Worm (Caenorhabditis elegans): ENCODE results near the gene R05D8.9.
"Not testable (repeated sequence)": the region's sequence is repeated elsewhere in the genome, so short reads cannot be mapped to it uniquely, and the experiment has no call there.

ce11 chrV:2777395-2777794 is 10.0 kb upstream of the R05D8.9 start:
- TF ChIP-seq sea-2 (GFP tag; IDR thresholded peaks at IDR 0.05); gei-17 (GFP tag; optimal IDR thresholded peaks at IDR 0.05); zfh-2 (GFP tag; conservative IDR thresholded peaks at IDR 0.05): not testable (repeated sequence)

All from whole organism, young adult.